Worm (Caenorhabditis elegans): Measurements from ENCODE around the gene fipr-10.

- no peak for TF ChIP-seq nhr-12 (tag; optimal IDR thresholded peaks at IDR 0.05)
- no peak for TF ChIP-seq zag-1 (tag; optimal IDR thresholded peaks at IDR 0.05)
- no peak for TF ChIP-seq nhr-237 (tag; optimal IDR thresholded peaks at IDR 0.05)
- TF ChIP-seq mml-1 (tag; optimal IDR thresholded peaks at IDR 0.05): no peak
Observed at ce11 chrV:9907205-9907604, 6.8 kb upstream of the fipr-10 start.
